Fruit fly (Drosophila melanogaster) whole organism, embryonic: ENCODE results near the gene CG7079.

ENCODE experiments used
- Bgb ChIP-seq: fragments of 200-800 bp; sonication (Bioruptor generic); IDR thresholded peaks from 2 replicates; pipeline ENCODE4 v1.3.6; 2022; ENCODE audit warnings: missing biosample characterization, missing genetic modification characterization; ENCODE audit not compliant: partially characterized antibody
- C15 ChIP-seq: fragments of 200-800 bp; sonication (Bioruptor generic); IDR thresholded peaks from 3 replicates; pipeline ENCODE4 v1.3.6; 2022; ENCODE audit warnings: missing biosample characterization, missing genetic modification characterization
- CG10654 ChIP-seq: fragments of 200-800 bp; sonication (Bioruptor generic); optimal IDR thresholded peaks from 2 replicates; lab custom pipeline; 2016; ENCODE audit warnings: missing biosample characterization, missing genetic modification characterization
- CG11723 ChIP-seq: fragments of 200-800 bp; sonication (Bioruptor generic); optimal IDR thresholded peaks from 2 replicates; lab custom pipeline; 2017; ENCODE audit warnings: missing biosample characterization, mild to moderate bottlenecking, missing genetic modification characterization
- CG12155 ChIP-seq: fragments of 200-800 bp; sonication (Bioruptor generic); optimal IDR thresholded peaks from 3 replicates; lab custom pipeline; 2016; ENCODE audit warnings: missing biosample characterization, missing genetic modification characterization
- CG1233 ChIP-seq: fragments of 200-800 bp; sonication (Bioruptor generic); optimal IDR thresholded peaks from 4 replicates; lab custom pipeline; 2018; ENCODE audit warnings: missing biosample characterization, mild to moderate bottlenecking, missing genetic modification characterization
- CG13624 ChIP-seq: fragments of 200-800 bp; sonication (Bioruptor generic); optimal IDR thresholded peaks from 2 replicates; lab custom pipeline; 2016; ENCODE audit warnings: missing biosample characterization, missing genetic modification characterization
- CG15073 ChIP-seq: fragments of 200-800 bp; sonication (Bioruptor generic); optimal IDR thresholded peaks from 2 replicates; lab custom pipeline; 2016; ENCODE audit warnings: missing biosample characterization, missing genetic modification characterization
- CG15269 ChIP-seq: fragments of 200-800 bp; sonication (Bioruptor generic); optimal IDR thresholded peaks from 2 replicates; lab custom pipeline; 2018; ENCODE audit warnings: missing biosample characterization, mild to moderate bottlenecking, missing genetic modification characterization, moderate library complexity
- CG1603 ChIP-seq: fragments of 200-800 bp; sonication (Bioruptor generic); optimal IDR thresholded peaks from 2 replicates; lab custom pipeline; 2019; ENCODE audit warnings: missing biosample characterization, mild to moderate bottlenecking, missing genetic modification characterization, moderate library complexity
- CG16815 ChIP-seq: fragments of 200-800 bp; sonication (Bioruptor generic); optimal IDR thresholded peaks from 3 replicates; lab custom pipeline; 2017; ENCODE audit warnings: missing biosample characterization, mild to moderate bottlenecking, missing genetic modification characterization
- CG18011 ChIP-seq: fragments of 200-800 bp; sonication (Bioruptor generic); optimal IDR thresholded peaks from 2 replicates; lab custom pipeline; 2017; ENCODE audit warnings: missing biosample characterization, missing genetic modification characterization, mild to moderate bottlenecking, moderate library complexity, missing genotype
- CG18262 ChIP-seq: fragments of 200-800 bp; optimal IDR thresholded peaks from 3 replicates; lab custom pipeline; 2019; ENCODE audit warnings: missing biosample characterization, mild to moderate bottlenecking, missing genetic modification characterization, moderate library complexity
- CG2875 ChIP-seq: fragments of 200-800 bp; sonication (Bioruptor generic); optimal IDR thresholded peaks from 2 replicates; lab custom pipeline; 2017; ENCODE audit warnings: missing biosample characterization, mild to moderate bottlenecking, missing genetic modification characterization, missing genetic modification reagents
- CG31441 ChIP-seq: fragments of 200-800 bp; sonication (Bioruptor generic); IDR thresholded peaks from 2 replicates; pipeline ENCODE4 v1.3.6; 2022; ENCODE audit warnings: missing biosample characterization, missing genetic modification characterization
- CG32532 ChIP-seq: fragments of 200-800 bp; sonication (Bioruptor generic); IDR thresholded peaks from 2 replicates; pipeline ENCODE4 v1.3.6; 2022; ENCODE audit warnings: missing biosample characterization, missing genetic modification characterization
- CG32767 ChIP-seq: fragments of 200-800 bp; sonication (Bioruptor generic); IDR thresholded peaks from 2 replicates; pipeline ENCODE4 v1.3.6; 2022; ENCODE audit warnings: missing biosample characterization, missing genetic modification characterization
- CG33557 ChIP-seq: fragments of 200-800 bp; sonication (Bioruptor generic); optimal IDR thresholded peaks from 2 replicates; lab custom pipeline; 2019; ENCODE audit warnings: missing biosample characterization, mild to moderate bottlenecking, missing genetic modification characterization, moderate library complexity
- CG4328 ChIP-seq: fragments of 200-800 bp; sonication (Bioruptor generic); optimal IDR thresholded peaks from 3 replicates; lab custom pipeline; 2017; ENCODE audit warnings: missing biosample characterization, missing genetic modification reagents, missing genetic modification characterization
- CG4617 ChIP-seq: fragments of 200-800 bp; sonication (Bioruptor generic); optimal IDR thresholded peaks from 3 replicates; lab custom pipeline; 2016; ENCODE audit warnings: missing biosample characterization, missing genetic modification characterization, borderline replicate concordance
- CG8944 ChIP-seq: fragments of 200-800 bp; sonication (Bioruptor generic); optimal IDR thresholded peaks from 3 replicates; lab custom pipeline; 2016; ENCODE audit warnings: missing biosample characterization, missing genetic modification characterization
- CG9215 ChIP-seq: fragments of 200-800 bp; sonication (Bioruptor generic); IDR thresholded peaks from 2 replicates; pipeline ENCODE4 v1.3.6; 2022; ENCODE audit warnings: missing biosample characterization, missing genetic modification characterization
- Gug ChIP-seq: fragments of 200-800 bp; sonication (Bioruptor generic); IDR thresholded peaks from 4 replicates; pipeline ENCODE4 v1.3.6; 2022; ENCODE audit warnings: missing biosample characterization, missing genetic modification characterization
- HLH3B ChIP-seq: fragments of 200-800 bp; sonication (Bioruptor generic); IDR thresholded peaks from 2 replicates; pipeline ENCODE4 v1.3.6; 2022; ENCODE audit warnings: missing biosample characterization, missing genetic modification characterization
- NFAT ChIP-seq: fragments of 200-800 bp; sonication (Bioruptor generic); IDR thresholded peaks from 2 replicates; pipeline ENCODE4 v1.3.6; 2022; ENCODE audit warnings: missing biosample characterization, missing genetic modification characterization
- Neu2 ChIP-seq: fragments of 200-800 bp; sonication (Bioruptor generic); optimal IDR thresholded peaks from 3 replicates; lab custom pipeline; 2016; ENCODE audit warnings: missing biosample characterization, missing genetic modification characterization, borderline replicate concordance
- Oaz ChIP-seq: fragments of 200-800 bp; sonication (Bioruptor generic); IDR thresholded peaks from 2 replicates; pipeline ENCODE4 v1.3.6; 2022; ENCODE audit warnings: missing biosample characterization, missing genetic modification characterization
- ara ChIP-seq: fragments of 200-800 bp; sonication (Bioruptor generic); IDR thresholded peaks from 2 replicates; pipeline ENCODE4 v1.3.6; 2022; ENCODE audit warnings: missing biosample characterization, missing genetic modification characterization
- bowl ChIP-seq: fragments of 200-800 bp; sonication (Bioruptor generic); IDR thresholded peaks from 2 replicates; pipeline ENCODE4 v1.3.6; 2022; ENCODE audit warnings: missing biosample characterization, missing genetic modification characterization
- cg ChIP-seq: fragments of 200-800 bp; sonication (Bioruptor generic); optimal IDR thresholded peaks from 3 replicates; lab custom pipeline; 2019; ENCODE audit warnings: missing biosample characterization, mild to moderate bottlenecking, missing genetic modification characterization, moderate library complexity
- dmrt11E ChIP-seq: fragments of 200-800 bp; sonication (Bioruptor generic); optimal IDR thresholded peaks from 3 replicates; lab custom pipeline; 2018; ENCODE audit warnings: missing biosample characterization, mild to moderate bottlenecking, missing genetic modification characterization, moderate library complexity
- en ChIP-seq: fragments of 200-800 bp; sonication (Bioruptor generic); optimal IDR thresholded peaks from 2 replicates; lab custom pipeline; 2016; ENCODE audit warnings: missing biosample characterization, missing genetic modification characterization
- fd64A ChIP-seq: fragments of 200-800 bp; sonication (Bioruptor generic); optimal IDR thresholded peaks from 3 replicates; lab custom pipeline; 2018; ENCODE audit warnings: missing biosample characterization, mild to moderate bottlenecking, missing genetic modification characterization
- gce ChIP-seq: fragments of 200-800 bp; sonication (Bioruptor generic); IDR thresholded peaks from 3 replicates; pipeline ENCODE4 v1.3.6; 2022; ENCODE audit warnings: missing biosample characterization, missing genetic modification characterization
- kah ChIP-seq: fragments of 200-800 bp; sonication (Bioruptor generic); optimal IDR thresholded peaks from 2 replicates; lab custom pipeline; 2018; ENCODE audit warnings: missing biosample characterization, mild to moderate bottlenecking, missing genetic modification characterization
- lilli ChIP-seq: fragments of 200-800 bp; sonication (Bioruptor generic); optimal IDR thresholded peaks from 3 replicates; lab custom pipeline; 2016; ENCODE audit warnings: missing biosample characterization, missing genetic modification characterization
- nom ChIP-seq: fragments of 200-800 bp; sonication (Bioruptor generic); optimal IDR thresholded peaks from 2 replicates; lab custom pipeline; 2017; ENCODE audit warnings: missing biosample characterization, missing genetic modification characterization, mild to moderate bottlenecking, moderate library complexity, missing genetic modification reagents
- p53 ChIP-seq: fragments of 200-800 bp; sonication (Bioruptor generic); optimal IDR thresholded peaks from 2 replicates; lab custom pipeline; 2016; ENCODE audit warnings: missing biosample characterization, missing genetic modification characterization
- schlank ChIP-seq: fragments of 200-800 bp; sonication (Bioruptor generic); optimal IDR thresholded peaks from 2 replicates; lab custom pipeline; 2018; ENCODE audit warnings: missing biosample characterization, mild to moderate bottlenecking, missing genetic modification characterization
- scrt ChIP-seq: fragments of 200-800 bp; sonication (Bioruptor generic); optimal IDR thresholded peaks from 2 replicates; lab custom pipeline; 2018; ENCODE audit warnings: missing biosample characterization, mild to moderate bottlenecking, missing genetic modification characterization, moderate library complexity
- so ChIP-seq: fragments of 200-800 bp; sonication (Bioruptor generic); IDR thresholded peaks from 3 replicates; pipeline ENCODE4 v1.3.6; 2022; ENCODE audit warnings: missing biosample characterization, missing genetic modification characterization
- sr ChIP-seq: fragments of 200-800 bp; sonication (Bioruptor generic); IDR thresholded peaks from 3 replicates; pipeline ENCODE4 v1.3.6; 2022; ENCODE audit warnings: missing biosample characterization, missing genetic modification characterization
- tin ChIP-seq: fragments of 200-800 bp; sonication (Bioruptor generic); optimal IDR thresholded peaks from 3 replicates; lab custom pipeline; 2016; ENCODE audit warnings: missing biosample characterization, missing genetic modification characterization
- trh ChIP-seq: fragments of 200-800 bp; sonication (Bioruptor generic); optimal IDR thresholded peaks from 2 replicates; lab custom pipeline; 2016; ENCODE audit warnings: missing biosample characterization, missing genetic modification characterization

The CG7079 gene

dm6 chr3R:21050875-21051274 is 2.2 kb upstream of the CG7079 start, which contains the start of gene Jhbp15:
Gene Jhbp15 (minus strand): TSS chr3R:21050975.
- TF ChIP-seq CG4328 (GFP tag; lab: Kevin White, UChicago), result no peak
- no peak for TF ChIP-seq CG9215 (GFP tag; lab: Robert Waterston, UW)
- no peak for TF ChIP-seq CG1603 (tag; lab: Kevin White, UChicago)
- TF ChIP-seq Neu2, result no peak
- no peak for TF ChIP-seq cg (GFP tag; lab: Kevin White, UChicago)
- no peak for TF ChIP-seq trh
- TF ChIP-seq CG13624 (GFP tag; lab: Kevin White, UChicago), result no peak
- TF ChIP-seq p53 (GFP tag; lab: Kevin White, UChicago), result no peak
- TF ChIP-seq CG15073 (GFP tag; lab: Kevin White, UChicago), result no peak
- no peak for TF ChIP-seq ara
- no peak for TF ChIP-seq CG8944 (GFP tag; lab: Kevin White, UChicago)
- no peak for TF ChIP-seq CG18262
- TF ChIP-seq lilli (GFP tag; lab: Kevin White, UChicago), result no peak
- no peak for TF ChIP-seq CG15269 (tag; lab: Kevin White, UChicago)
- TF ChIP-seq NFAT (GFP tag; lab: Robert Waterston, UW), result no peak
- no peak for TF ChIP-seq CG16815 (GFP tag; lab: Kevin White, UChicago)
- TF ChIP-seq Bgb (GFP tag; lab: Robert Waterston, UW), result no peak

- no peak for TF ChIP-seq CG2875 (GFP tag; lab: Kevin White, UChicago)
- TF ChIP-seq HLH3B (GFP tag; lab: Robert Waterston, UW), result no peak
- TF ChIP-seq CG1233 (GFP tag; lab: Kevin White, UChicago), result no peak
- TF ChIP-seq fd64A (GFP tag; lab: Kevin White, UChicago), result no peak
These were observed 1.7 kb downstream of the CG7079 start, which contains the start of gene CG31207 for dm6 chr3R:21046927-21047326. Gene CG31207 (minus strand): TSS chr3R:21047027.

dm6 chr3R:21045742-21046141 is 2.9 kb downstream of the CG7079 start, which contains the start of gene CG31189:
Gene CG31189 (minus strand): TSS chr3R:21045842.
- TF ChIP-seq so (GFP tag; lab: Robert Waterston, UW) (no peak), CG33557 (GFP tag; lab: Kevin White, UChicago) (no peak), CG10654 (no peak), gce (GFP tag; lab: Robert Waterston, UW) (no peak), CG15269 (tag; lab: Kevin White, UChicago) (no peak), CG18011 (no peak), schlank (tag; lab: Kevin White, UChicago) (no peak), CG32767 (no peak), CG4617 (GFP tag; lab: Kevin White, UChicago) (no peak), CG1603 (tag; lab: Kevin White, UChicago) (no peak)
- TF ChIP-seq, all 482 proteins: peak for 0

dm6 chr3R:21043549-21044118 is 5.0 kb downstream of the CG7079 start, which contains the start of gene CG12278:
Gene CG12278 (plus strand): TSS chr3R:21044068.
- peak; percentile 99 for TF ChIP-seq scrt (GFP tag; lab: Kevin White, UChicago)
- no peak for TF ChIP-seq nom (GFP tag; lab: Kevin White, UChicago)
- TF ChIP-seq CG31441 (GFP tag; lab: Robert Waterston, UW), result no peak
- TF ChIP-seq kah, result peak; percentile 37

- TF ChIP-seq Oaz (GFP tag; lab: Robert Waterston, UW), result no peak
- no peak for TF ChIP-seq C15
- TF ChIP-seq CG12155 (GFP tag; lab: Kevin White, UChicago), result no peak
- TF ChIP-seq en (GFP tag; lab: Kevin White, UChicago), result no peak
- no peak for TF ChIP-seq CG32532 (GFP tag; lab: Robert Waterston, UW)
- no peak for TF ChIP-seq scrt (GFP tag; lab: Kevin White, UChicago)
- TF ChIP-seq Gug (GFP tag; lab: Robert Waterston, UW), result no peak
- TF ChIP-seq bowl (GFP tag; lab: Robert Waterston, UW), result no peak
- TF ChIP-seq cg (GFP tag; lab: Kevin White, UChicago), result no peak
- no peak for TF ChIP-seq dmrt11E (tag; lab: Kevin White, UChicago)
- no peak for TF ChIP-seq tin (GFP tag; lab: Kevin White, UChicago)
- TF ChIP-seq sr (GFP tag; lab: Robert Waterston, UW), result no peak
- TF ChIP-seq CG11723 (GFP tag; lab: Kevin White, UChicago), result no peak
- TF ChIP-seq, all 482 proteins: peak for 0
These were observed 6.2 kb downstream of the CG7079 start, which contains the start of gene Dhc93AB for dm6 chr3R:21042399-21042798. Gene Dhc93AB (minus strand): TSS chr3R:21042499.
